Fruit fly (Drosophila melanogaster): ENCODE data around the gene nebu.

The nebu gene

DNA sequence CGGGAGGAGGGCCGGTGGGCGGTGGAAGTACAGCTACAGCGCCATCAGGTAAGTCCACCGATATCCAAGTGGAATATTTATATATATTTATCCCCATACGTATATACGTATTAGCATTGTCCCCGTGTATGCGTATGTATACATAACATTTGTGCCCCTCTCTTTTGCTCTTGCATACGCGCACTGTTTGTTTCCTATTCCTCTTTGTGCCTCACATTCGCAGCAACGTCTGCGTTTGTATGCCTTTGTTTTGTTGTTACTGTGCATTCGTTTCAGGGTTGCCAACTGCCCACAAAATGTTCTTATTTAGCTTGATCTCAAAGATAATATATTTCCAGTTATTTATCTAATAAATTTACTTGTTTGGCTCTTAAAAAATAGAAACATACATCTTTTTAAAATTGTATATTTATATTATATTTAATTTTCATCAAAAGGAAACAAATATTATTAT, 36.6 kb downstream of the nebu start (continued):
- TF ChIP-seq CG8281 (tag; optimal IDR thresholded peaks at IDR 0.05), result no peak
- peak; percentile 61 for TF ChIP-seq CG10543 (GFP tag; optimal IDR thresholded peaks at IDR 0.05)
- TF ChIP-seq Dp (GFP tag; optimal IDR thresholded peaks at IDR 0.05), result no peak
- peak; percentile 12 for TF ChIP-seq org-1 (GFP tag; optimal IDR thresholded peaks at IDR 0.05)
- peak; percentile 69 for TF ChIP-seq BtbVII (GFP tag; optimal IDR thresholded peaks at IDR 0.05)
- TF ChIP-seq CrebB (tag; optimal IDR thresholded peaks at IDR 0.05), result no peak
- no peak for TF ChIP-seq dimm (GFP tag; IDR thresholded peaks at IDR 0.05)
- no peak for TF ChIP-seq shn (GFP tag; optimal IDR thresholded peaks at IDR 0.05)
- TF ChIP-seq CG4360 (GFP tag; IDR thresholded peaks at IDR 0.05), result peak; percentile 73
- TF ChIP-seq Ptx1 (GFP tag; IDR thresholded peaks at IDR 0.05), result peak; percentile 57
- peak in 1 of 2 experiments; percentile 58 for TF ChIP-seq Pdp1 (GFP tag; optimal IDR thresholded peaks at IDR 0.05)
- peak in 1 of 2 experiments; percentile 75 for TF ChIP-seq Hr51 (GFP tag; optimal IDR thresholded peaks at IDR 0.05)
- peak; percentile 61 for TF ChIP-seq CG10979 (tag; optimal IDR thresholded peaks at IDR 0.05)
- TF ChIP-seq CG4424 (GFP tag; optimal IDR thresholded peaks at IDR 0.05), result peak; percentile 19
- peak; percentile 42 for TF ChIP-seq CG8388 (GFP tag; optimal IDR thresholded peaks at IDR 0.05)
- TF ChIP-seq CG6683 (GFP tag; optimal IDR thresholded peaks at IDR 0.05), result peak; percentile 17
- no peak for TF ChIP-seq CG14965 (GFP tag; optimal IDR thresholded peaks at IDR 0.05; ENCODE audit: borderline replicate concordance)
- TF ChIP-seq H2.0 (GFP tag; IDR thresholded peaks at IDR 0.05), result peak; percentile 27; the same call in 1 of the 2 replicates
- TF ChIP-seq lilli (GFP tag; optimal IDR thresholded peaks at IDR 0.05), result peak; percentile 33
- no peak for TF ChIP-seq klu (GFP tag; IDR thresholded peaks at IDR 0.05)
- no peak for TF ChIP-seq Sry-β (GFP tag; optimal IDR thresholded peaks at IDR 0.05)
- TF ChIP-seq CG1024 (GFP tag; IDR thresholded peaks at IDR 0.05), result no peak
- TF ChIP-seq ranshi (GFP tag; IDR thresholded peaks at IDR 0.05), result no peak
- TF ChIP-seq Dad (GFP tag; optimal IDR thresholded peaks at IDR 0.05), result no peak
- TF ChIP-seq gem (tag; optimal IDR thresholded peaks at IDR 0.05), result peak; percentile 73
- TF ChIP-seq CoRest (tag; optimal IDR thresholded peaks at IDR 0.05), result peak; percentile 46
- TF ChIP-seq dysf (GFP tag; IDR thresholded peaks at IDR 0.05), result peak; percentile 44; the same call in 1 of the 3 replicates
- no peak for TF ChIP-seq Ets97D (GFP tag; optimal IDR thresholded peaks at IDR 0.05)
- TF ChIP-seq CG6254 (GFP tag; optimal IDR thresholded peaks at IDR 0.05), result peak; percentile 33
- TF ChIP-seq CG34376 (GFP tag; optimal IDR thresholded peaks at IDR 0.05), result peak; percentile 72
- TF ChIP-seq CG13424 (tag; optimal IDR thresholded peaks at IDR 0.05), result peak; percentile 65
- no peak for TF ChIP-seq Side (GFP tag; optimal IDR thresholded peaks at IDR 0.05)
- 0 out of 2 replicates have a peak, but pooled peaks have one; percentile 52 for TF ChIP-seq CG17328 (GFP tag; IDR thresholded peaks at IDR 0.05)
- peak; percentile 90 for TF ChIP-seq sens (GFP tag)
- no peak for TF ChIP-seq lov (optimal IDR thresholded peaks at IDR 0.05)
- TF ChIP-seq lov (GFP tag; IDR thresholded peaks at IDR 0.05), result no peak; the same call in 2 of the 3 replicates
- TF ChIP-seq CG1529 (GFP tag; optimal IDR thresholded peaks at IDR 0.05), result peak; percentile 20
- TF ChIP-seq CG18619 (GFP tag; optimal IDR thresholded peaks at IDR 0.05), result peak; percentile 38
- TF ChIP-seq sim (GFP tag; IDR thresholded peaks at IDR 0.05), result no peak
- TF ChIP-seq trem (tag; optimal IDR thresholded peaks at IDR 0.05), result peak; percentile 40
- TF ChIP-seq CG1233 (GFP tag; optimal IDR thresholded peaks at IDR 0.05), result peak; percentile 41
- peak; percentile 35 for TF ChIP-seq HmgZ (tag; optimal IDR thresholded peaks at IDR 0.05)
- peak; percentile 77; the same call in 1 of the 2 replicates for TF ChIP-seq crol (GFP tag; IDR thresholded peaks at IDR 0.05)
- TF ChIP-seq Xrp1 (GFP tag; IDR thresholded peaks at IDR 0.05), result peak; percentile 57
- peak; percentile 20 for TF ChIP-seq Nf-YB (GFP tag; optimal IDR thresholded peaks at IDR 0.05)
- no peak for TF ChIP-seq schlank (tag; optimal IDR thresholded peaks at IDR 0.05)
- no peak for TF ChIP-seq D (optimal IDR thresholded peaks at IDR 0.05)
- TF ChIP-seq D (GFP tag; optimal IDR thresholded peaks at IDR 0.05), result peak; percentile 51
- peak; percentile 81 for TF ChIP-seq CG17829 (tag; optimal IDR thresholded peaks at IDR 0.05)
- TF ChIP-seq vnd (GFP tag; IDR thresholded peaks at IDR 0.05; ENCODE audit: partially characterized antibody), result no peak
- TF ChIP-seq chinmo (GFP tag; IDR thresholded peaks at IDR 0.05; ENCODE audit: partially characterized antibody), result peak; percentile 95; the same call in 3 of the 4 replicates
